Worm (Caenorhabditis elegans) whole organism, late embryonic: ENCODE data around the gene sel-2.

Experiments used
- C08G9.2 ChIP-seq: sonication (generic microtip); optimal IDR thresholded peaks from 2 replicates; lab custom pipeline; 2016; ENCODE audit warnings: mild to moderate bottlenecking, missing genetic modification characterization, moderate library complexity, missing compliant biosample characterization
- C38D4.7 ChIP-seq: fragments of 200-800 bp; sonication (Bioruptor generic); optimal IDR thresholded peaks from 2 replicates; lab custom pipeline; 2018; ENCODE audit warnings: mild to moderate bottlenecking, missing genetic modification characterization, moderate library complexity, missing compliant biosample characterization
- K09A11.1 ChIP-seq: sonication (generic microtip); optimal IDR thresholded peaks from 2 replicates; lab custom pipeline; 2017; ENCODE audit warnings: antibody characterized with exemption, mild to moderate bottlenecking, missing genetic modification characterization, missing compliant biosample characterization; ENCODE audit not compliant: insufficient read depth
- Y22D7AL.16 ChIP-seq: sonication (generic microtip); optimal IDR thresholded peaks from 2 replicates; lab custom pipeline; 2016; ENCODE audit warnings: missing genetic modification characterization, missing compliant biosample characterization
- ama-1 ChIP-seq: fragments of 150-350 bp; optimal IDR thresholded peaks from 2 replicates; lab custom pipeline; 2014
- ceh-14 ChIP-seq: sonication (generic microtip); optimal IDR thresholded peaks from 2 replicates; lab custom pipeline; 2016; ENCODE audit warnings: missing genotype, missing genetic modification characterization, missing compliant biosample characterization
- ceh-30 ChIP-seq: fragments of 150-350 bp; optimal IDR thresholded peaks from 2 replicates; lab custom pipeline; 2014; ENCODE audit warnings: missing biosample characterization, missing genetic modification characterization
- ceh-31 ChIP-seq: sonication (generic microtip); optimal IDR thresholded peaks from 2 replicates; lab custom pipeline; 2016; ENCODE audit warnings: missing genetic modification characterization, missing compliant biosample characterization
- ceh-34 ChIP-seq: sonication (generic microtip); optimal IDR thresholded peaks from 2 replicates; lab custom pipeline; 2016; ENCODE audit warnings: mild to moderate bottlenecking, missing genetic modification characterization, missing compliant biosample characterization
- ceh-45 ChIP-seq: fragments of 200-800 bp; sonication (Bioruptor generic); IDR thresholded peaks from 2 replicates; pipeline ENCODE4 v1.3.6; 2022; ENCODE audit warnings: missing genetic modification reagents, missing genetic modification characterization, missing compliant biosample characterization
- ceh-48 ChIP-seq: sonication (generic microtip); optimal IDR thresholded peaks from 2 replicates; lab custom pipeline; 2016; ENCODE audit warnings: missing genetic modification characterization, inconsistent platforms, missing compliant biosample characterization
- che-1 ChIP-seq: sonication (generic microtip); optimal IDR thresholded peaks from 2 replicates; lab custom pipeline; 2016; ENCODE audit warnings: mild to moderate bottlenecking, missing genetic modification characterization, missing compliant biosample characterization
- dmd-4 ChIP-seq: sonication (generic microtip); optimal IDR thresholded peaks from 2 replicates; lab custom pipeline; 2016; ENCODE audit warnings: borderline replicate concordance, missing genetic modification characterization, missing compliant biosample characterization
- elt-4 ChIP-seq: sonication (generic microtip); optimal IDR thresholded peaks from 2 replicates; lab custom pipeline; 2016; ENCODE audit warnings: missing genetic modification characterization, missing compliant biosample characterization
- ets-4 ChIP-seq: sonication (generic microtip); optimal IDR thresholded peaks from 2 replicates; lab custom pipeline; 2016; ENCODE audit warnings: missing genetic modification characterization, missing compliant biosample characterization
- fkh-6 ChIP-seq: sonication (generic microtip); optimal IDR thresholded peaks from 2 replicates; lab custom pipeline; 2016; ENCODE audit warnings: missing genetic modification characterization, missing compliant biosample characterization
- hlh-13 ChIP-seq: fragments of 200-800 bp; sonication (Bioruptor generic); optimal IDR thresholded peaks from 2 replicates; lab custom pipeline; 2018; ENCODE audit warnings: mild to moderate bottlenecking, missing genetic modification characterization, missing compliant biosample characterization
- hlh-15 ChIP-seq: sonication (generic microtip); optimal IDR thresholded peaks from 2 replicates; lab custom pipeline; 2016; ENCODE audit warnings: missing genetic modification characterization, missing compliant biosample characterization
- hlh-30 ChIP-seq: sonication (generic microtip); optimal IDR thresholded peaks from 2 replicates; lab custom pipeline; 2017; ENCODE audit warnings: antibody characterized with exemption, missing genetic modification characterization, missing compliant biosample characterization; ENCODE audit not compliant: insufficient read depth
- hlh-8 ChIP-seq: sonication (generic microtip); optimal IDR thresholded peaks from 2 replicates; lab custom pipeline; 2016; ENCODE audit warnings: missing genotype, missing genetic modification characterization, missing compliant biosample characterization
- lim-6 ChIP-seq: sonication (generic microtip); optimal IDR thresholded peaks from 2 replicates; lab custom pipeline; 2016; ENCODE audit warnings: missing genetic modification characterization, missing compliant biosample characterization
- madf-2 ChIP-seq: sonication (generic microtip); optimal IDR thresholded peaks from 2 replicates; lab custom pipeline; 2017; ENCODE audit warnings: missing genetic modification characterization, missing compliant biosample characterization
- mec-3 ChIP-seq: sonication (generic microtip); optimal IDR thresholded peaks from 2 replicates; lab custom pipeline; 2016; ENCODE audit warnings: borderline replicate concordance, missing genetic modification characterization, missing compliant biosample characterization
- nfya-1 ChIP-seq: sonication (generic microtip); optimal IDR thresholded peaks from 2 replicates; lab custom pipeline; 2017; ENCODE audit warnings: missing genetic modification characterization, mild to moderate bottlenecking, missing compliant biosample characterization, antibody characterized with exemption, moderate library complexity
- nhr-11 ChIP-seq: fragments of 150-350 bp; optimal IDR thresholded peaks from 2 replicates; lab custom pipeline; 2014; ENCODE audit warnings: missing biosample characterization, missing genetic modification characterization
- nhr-232 ChIP-seq: sonication (generic microtip); optimal IDR thresholded peaks from 2 replicates; lab custom pipeline; 2016; ENCODE audit warnings: missing genetic modification characterization, missing compliant biosample characterization
- pag-3 ChIP-seq: sonication (generic microtip); optimal IDR thresholded peaks from 2 replicates; lab custom pipeline; 2016; ENCODE audit warnings: missing compliant biosample characterization, missing genetic modification characterization, borderline replicate concordance
- pha-4 ChIP-seq: fragments of 150-350 bp; optimal IDR thresholded peaks from 2 replicates; lab custom pipeline; 2018; ENCODE audit warnings: missing biosample characterization, missing genetic modification reagents, missing genetic modification characterization
- ref-2 ChIP-seq: sonication (generic microtip); optimal IDR thresholded peaks from 2 replicates; lab custom pipeline; 2016; ENCODE audit warnings: missing genetic modification characterization, missing compliant biosample characterization
- sox-2 ChIP-seq: fragments of 200-800 bp; sonication (Bioruptor generic); IDR thresholded peaks from 2 replicates; pipeline ENCODE4 v1.3.6; 2022; ENCODE audit warnings: missing genetic modification reagents, missing genetic modification characterization, missing compliant biosample characterization
- syd-9 ChIP-seq: sonication (generic microtip); optimal IDR thresholded peaks from 2 replicates; lab custom pipeline; 2016; ENCODE audit warnings: mild to moderate bottlenecking, missing genetic modification characterization, moderate library complexity, missing compliant biosample characterization
- tbx-2 ChIP-seq: sonication (generic microtip); optimal IDR thresholded peaks from 2 replicates; lab custom pipeline; 2016; ENCODE audit warnings: missing genetic modification characterization, missing compliant biosample characterization
- tbx-7 ChIP-seq: sonication (generic microtip); optimal IDR thresholded peaks from 2 replicates; lab custom pipeline; 2016; ENCODE audit warnings: missing genotype, missing genetic modification characterization, missing compliant biosample characterization
- unc-42 ChIP-seq: sonication (generic microtip); optimal IDR thresholded peaks from 2 replicates; lab custom pipeline; 2016; ENCODE audit warnings: missing genotype, missing genetic modification characterization, missing compliant biosample characterization
- unc-55 ChIP-seq: sonication (generic microtip); optimal IDR thresholded peaks from 2 replicates; lab custom pipeline; 2017; ENCODE audit warnings: missing biosample characterization, missing genetic modification reagents, missing genetic modification characterization
- unc-86 ChIP-seq: sonication (generic microtip); optimal IDR thresholded peaks from 2 replicates; lab custom pipeline; 2016; ENCODE audit warnings: missing genetic modification characterization, missing compliant biosample characterization

Gene sel-2

ce11 chrIII:4612334-4612953 is at the start of gene sel-2:
Gene sel-2, minus strand, starts transcription at chrIII:4612384.
- no peak for TF ChIP-seq fkh-6 (tag; lab: Kevin White, UChicago)
- TF ChIP-seq hlh-13 (GFP tag; lab: Kevin White, UChicago) = no peak
- peak; percentile 67 for TF ChIP-seq ceh-31 (tag; lab: Kevin White, UChicago)
- peak; percentile 54 for TF ChIP-seq nfya-1 (tag; lab: Kevin White, UChicago)
- TF ChIP-seq tbx-2 (tag; lab: Kevin White, UChicago) = peak; percentile 49
- TF ChIP-seq unc-42 = peak; percentile 74
- no peak for TF ChIP-seq Y22D7AL.16 (tag; lab: Kevin White, UChicago)
- TF ChIP-seq nhr-11 = no peak

ce11 chrIII:4659426-4659825 is 47.2 kb upstream of the sel-2 start:
- no peak for TF ChIP-seq C38D4.7 (GFP tag; lab: Kevin White, UChicago)
- TF ChIP-seq ceh-45 = no peak
- no peak for TF ChIP-seq tbx-7
- TF ChIP-seq ceh-14 (tag; lab: Kevin White, UChicago) = no peak
- no peak for TF ChIP-seq lim-6
- TF ChIP-seq unc-86 (tag; lab: Kevin White, UChicago) = no peak

- no peak for TF ChIP-seq syd-9 (tag; lab: Kevin White, UChicago)
- no peak for TF ChIP-seq ceh-34
- TF ChIP-seq ref-2 (tag; lab: Kevin White, UChicago) = no peak
- no peak for TF ChIP-seq elt-4 (tag; lab: Kevin White, UChicago)
- TF ChIP-seq ceh-31 (tag; lab: Kevin White, UChicago) = no peak
- no peak for TF ChIP-seq che-1 (tag; lab: Kevin White, UChicago)
- TF ChIP-seq C38D4.7 (GFP tag; lab: Kevin White, UChicago) = no peak
- TF ChIP-seq hlh-8 (tag; lab: Kevin White, UChicago) = no peak
Observed at ce11 chrIII:4658384-4658844, 46.2 kb upstream of the sel-2 start, which contains the start of gene cdka-1. Gene cdka-1, plus strand, starts transcription at chrIII:4658794.

ce11 chrIII:4657386-4657785 is 45.2 kb upstream of the sel-2 start:
- TF ChIP-seq pag-3 (no peak), unc-42 (peak; percentile 56)
- TF ChIP-seq, all 69 proteins: peak for 1

- TF ChIP-seq Y22D7AL.16 (tag; lab: Kevin White, UChicago) (no peak), pha-4 (tag; lab: Kevin White, UChicago) (no peak), ceh-30 (no peak), hlh-15 (tag; lab: Kevin White, UChicago) (no peak), unc-55 (no peak), ceh-31 (tag; lab: Kevin White, UChicago) (peak; percentile 79), nhr-232 (tag; lab: Kevin White, UChicago) (no peak), lim-6 (peak; percentile 9), ceh-48 (tag; lab: Kevin White, UChicago) (peak; percentile 79), unc-42 (peak; percentile 66), nfya-1 (tag; lab: Kevin White, UChicago) (peak; percentile 20)
Observed at ce11 chrIII:4656415-4656814, 44.2 kb upstream of the sel-2 start.

- TF ChIP-seq K09A11.1 (no peak), madf-2 (tag; lab: Kevin White, UChicago) (no peak)
Observed at ce11 chrIII:4655402-4655801, 43.2 kb upstream of the sel-2 start, which contains the start of gene T23F11.2. Gene T23F11.2, minus strand, starts transcription at chrIII:4655502.

ce11 chrIII:4653912-4654311 is 41.7 kb upstream of the sel-2 start:
- TF ChIP-seq ama-1 (no peak), fkh-6 (tag; lab: Kevin White, UChicago) (no peak), sox-2 (GFP tag; lab: Robert Waterston, UW) (no peak), mec-3 (tag; lab: Kevin White, UChicago) (no peak), hlh-30 (tag; lab: Kevin White, UChicago) (no peak), nhr-232 (tag; lab: Kevin White, UChicago) (no peak), C08G9.2 (tag; lab: Kevin White, UChicago) (no peak), dmd-4 (no peak), ets-4 (tag; lab: Kevin White, UChicago) (no peak), K09A11.1 (no peak)
